Worm (Caenorhabditis elegans) whole organism, late embryonic: Measurements from ENCODE around the gene srd-46.

Source experiments
- C08G9.2 ChIP-seq: sonication (generic microtip); optimal IDR thresholded peaks from 2 replicates; lab custom pipeline; 2016; ENCODE audit warnings: mild to moderate bottlenecking, missing genetic modification characterization, moderate library complexity, missing compliant biosample characterization
- C38D4.7 ChIP-seq: fragments of 200-800 bp; sonication (Bioruptor generic); optimal IDR thresholded peaks from 2 replicates; lab custom pipeline; 2018; ENCODE audit warnings: mild to moderate bottlenecking, missing genetic modification characterization, moderate library complexity, missing compliant biosample characterization
- F13H6.1 ChIP-seq: sonication (generic microtip); optimal IDR thresholded peaks from 2 replicates; lab custom pipeline; 2016; ENCODE audit warnings: missing genetic modification characterization, missing compliant biosample characterization
- K09A11.1 ChIP-seq: sonication (generic microtip); optimal IDR thresholded peaks from 2 replicates; lab custom pipeline; 2017; ENCODE audit warnings: antibody characterized with exemption, mild to moderate bottlenecking, missing genetic modification characterization, missing compliant biosample characterization; ENCODE audit not compliant: insufficient read depth
- Y22D7AL.16 ChIP-seq: sonication (generic microtip); optimal IDR thresholded peaks from 2 replicates; lab custom pipeline; 2016; ENCODE audit warnings: missing genetic modification characterization, missing compliant biosample characterization
- ahr-1 ChIP-seq: sonication (generic microtip); optimal IDR thresholded peaks from 2 replicates; lab custom pipeline; 2016; ENCODE audit warnings: missing genetic modification characterization, missing compliant biosample characterization
- ama-1 ChIP-seq: fragments of 150-350 bp; optimal IDR thresholded peaks from 2 replicates; lab custom pipeline; 2014
- ceh-14 ChIP-seq: sonication (generic microtip); optimal IDR thresholded peaks from 2 replicates; lab custom pipeline; 2016; ENCODE audit warnings: missing genotype, missing genetic modification characterization, missing compliant biosample characterization
- ceh-19 ChIP-seq: fragments of 200-800 bp; sonication (Bioruptor generic); optimal IDR thresholded peaks from 2 replicates; lab custom pipeline; 2018; ENCODE audit warnings: mild to moderate bottlenecking, missing genetic modification characterization, missing compliant biosample characterization
- ceh-22 ChIP-seq: sonication (generic microtip); optimal IDR thresholded peaks from 2 replicates; lab custom pipeline; 2017; ENCODE audit warnings: missing biosample characterization, missing genetic modification characterization
- ceh-30 ChIP-seq: fragments of 150-350 bp; optimal IDR thresholded peaks from 2 replicates; lab custom pipeline; 2014; ENCODE audit warnings: missing biosample characterization, missing genetic modification characterization
- ceh-34 ChIP-seq: sonication (generic microtip); optimal IDR thresholded peaks from 2 replicates; lab custom pipeline; 2016; ENCODE audit warnings: mild to moderate bottlenecking, missing genetic modification characterization, missing compliant biosample characterization
- ceh-45 ChIP-seq: fragments of 200-800 bp; sonication (Bioruptor generic); IDR thresholded peaks from 2 replicates; pipeline ENCODE4 v1.3.6; 2022; ENCODE audit warnings: missing genetic modification reagents, missing genetic modification characterization, missing compliant biosample characterization
- ceh-48 ChIP-seq: sonication (generic microtip); optimal IDR thresholded peaks from 2 replicates; lab custom pipeline; 2016; ENCODE audit warnings: missing genetic modification characterization, inconsistent platforms, missing compliant biosample characterization
- ceh-6 ChIP-seq: fragments of 200-800 bp; sonication (Bioruptor generic); optimal IDR thresholded peaks from 2 replicates; lab custom pipeline; 2018; ENCODE audit warnings: mild to moderate bottlenecking, missing genetic modification characterization, missing compliant biosample characterization
- che-1 ChIP-seq: sonication (generic microtip); optimal IDR thresholded peaks from 2 replicates; lab custom pipeline; 2016; ENCODE audit warnings: mild to moderate bottlenecking, missing genetic modification characterization, missing compliant biosample characterization
- dmd-4 ChIP-seq: sonication (generic microtip); optimal IDR thresholded peaks from 2 replicates; lab custom pipeline; 2016; ENCODE audit warnings: borderline replicate concordance, missing genetic modification characterization, missing compliant biosample characterization
- dve-1 ChIP-seq: sonication (generic microtip); optimal IDR thresholded peaks from 2 replicates; lab custom pipeline; 2017; ENCODE audit warnings: antibody characterized with exemption, mild to moderate bottlenecking, missing genetic modification characterization, missing compliant biosample characterization
- ets-4 ChIP-seq: sonication (generic microtip); optimal IDR thresholded peaks from 2 replicates; lab custom pipeline; 2016; ENCODE audit warnings: missing genetic modification characterization, missing compliant biosample characterization
- eyg-1 ChIP-seq: sonication (generic microtip); optimal IDR thresholded peaks from 2 replicates; lab custom pipeline; 2016; ENCODE audit warnings: missing genotype, missing genetic modification characterization, missing compliant biosample characterization
- gmeb-2 ChIP-seq: sonication (generic microtip); optimal IDR thresholded peaks from 2 replicates; lab custom pipeline; 2016; ENCODE audit warnings: missing genetic modification characterization, inconsistent platforms, missing compliant biosample characterization
- hlh-13 ChIP-seq: fragments of 200-800 bp; sonication (Bioruptor generic); optimal IDR thresholded peaks from 2 replicates; lab custom pipeline; 2018; ENCODE audit warnings: mild to moderate bottlenecking, missing genetic modification characterization, missing compliant biosample characterization
- hlh-15 ChIP-seq: sonication (generic microtip); optimal IDR thresholded peaks from 2 replicates; lab custom pipeline; 2016; ENCODE audit warnings: missing genetic modification characterization, missing compliant biosample characterization
- hlh-8 ChIP-seq: sonication (generic microtip); optimal IDR thresholded peaks from 2 replicates; lab custom pipeline; 2016; ENCODE audit warnings: missing genotype, missing genetic modification characterization, missing compliant biosample characterization
- lim-6 ChIP-seq: sonication (generic microtip); optimal IDR thresholded peaks from 2 replicates; lab custom pipeline; 2016; ENCODE audit warnings: missing genetic modification characterization, missing compliant biosample characterization
- lin-11 ChIP-seq: fragments of 200-800 bp; sonication (Bioruptor generic); optimal IDR thresholded peaks from 2 replicates; lab custom pipeline; 2018; ENCODE audit warnings: mild to moderate bottlenecking, missing genetic modification characterization, missing compliant biosample characterization
- madf-2 ChIP-seq: sonication (generic microtip); optimal IDR thresholded peaks from 2 replicates; lab custom pipeline; 2017; ENCODE audit warnings: missing genetic modification characterization, missing compliant biosample characterization
- mec-3 ChIP-seq: sonication (generic microtip); optimal IDR thresholded peaks from 2 replicates; lab custom pipeline; 2016; ENCODE audit warnings: borderline replicate concordance, missing genetic modification characterization, missing compliant biosample characterization
- npax-4 ChIP-seq: sonication (generic microtip); optimal IDR thresholded peaks from 2 replicates; lab custom pipeline; 2016; ENCODE audit warnings: missing genetic modification characterization, missing compliant biosample characterization
- pha-2 ChIP-seq: sonication (generic microtip); optimal IDR thresholded peaks from 2 replicates; lab custom pipeline; 2017; ENCODE audit warnings: mild to moderate bottlenecking, missing genetic modification characterization, missing compliant biosample characterization
- pha-4 ChIP-seq: fragments of 150-350 bp; optimal IDR thresholded peaks from 2 replicates; lab custom pipeline; 2018; ENCODE audit warnings: missing biosample characterization, missing genetic modification reagents, missing genetic modification characterization
- sdc-2 ChIP-seq: sonication (generic microtip); optimal IDR thresholded peaks from 2 replicates; lab custom pipeline; 2016; ENCODE audit warnings: missing genotype, missing genetic modification characterization, missing compliant biosample characterization
- syd-9 ChIP-seq: sonication (generic microtip); optimal IDR thresholded peaks from 2 replicates; lab custom pipeline; 2016; ENCODE audit warnings: mild to moderate bottlenecking, missing genetic modification characterization, moderate library complexity, missing compliant biosample characterization
- tbx-2 ChIP-seq: sonication (generic microtip); optimal IDR thresholded peaks from 2 replicates; lab custom pipeline; 2016; ENCODE audit warnings: missing genetic modification characterization, missing compliant biosample characterization
- ttx-3 ChIP-seq: sonication (generic microtip); optimal IDR thresholded peaks from 2 replicates; lab custom pipeline; 2016; ENCODE audit warnings: missing genetic modification reagents, missing genetic modification characterization, missing compliant biosample characterization
- unc-3 ChIP-seq, 2 experiments: fragments of 200-800 bp in 1 of 2; sonication (Bioruptor generic) in 1 of 2; sonication (generic microtip) in 1 of 2; conservative IDR thresholded peaks in 1 of 2; optimal IDR thresholded peaks in 1 of 2; 2 replicates each; pipeline versions ENCODE4 v1.3.6 to Lab custom; 2016 to 2022; ENCODE audit warnings: missing compliant biosample characterization in 2 of 2, missing genetic modification characterization in 2 of 2, missing genetic modification reagents in 1 of 2

srd-46 gene

ce11 chrX:12331795-12332194, at the start of gene srd-46:
TSS of gene srd-46 (plus strand) at chrX:12332095.
- no peak for TF ChIP-seq ahr-1 (tag; lab: Kevin White, UChicago)
- TF ChIP-seq eyg-1 (tag; lab: Kevin White, UChicago), result no peak
- TF ChIP-seq ceh-22 (tag; lab: Kevin White, UChicago), result no peak
- TF ChIP-seq gmeb-2, result no peak
- TF ChIP-seq K09A11.1 (tag; lab: Kevin White, UChicago), result no peak
- no peak for TF ChIP-seq ceh-14 (tag; lab: Kevin White, UChicago)
- TF ChIP-seq ceh-19 (GFP tag; lab: Kevin White, UChicago), result no peak
- no peak for TF ChIP-seq hlh-8
- TF ChIP-seq ceh-6, result no peak
- TF ChIP-seq ama-1, result no peak
- TF ChIP-seq C38D4.7 (GFP tag; lab: Kevin White, UChicago), result no peak
- TF ChIP-seq ttx-3 (tag; lab: Kevin White, UChicago), result no peak
- TF ChIP-seq ceh-45 (GFP tag; lab: Robert Waterston, UW), result no peak
- TF ChIP-seq lim-6, result no peak
- no peak for TF ChIP-seq hlh-15
- no peak for TF ChIP-seq dmd-4 (tag; lab: Kevin White, UChicago)

ce11 chrX:12282911-12283310, 49.0 kb upstream of the srd-46 start, which contains the start of gene C04B4.2:
TSS of gene C04B4.2 (plus strand) at chrX:12283281.
- TF ChIP-seq che-1 (tag; lab: Kevin White, UChicago) (no peak), pha-2 (no peak), ceh-48 (tag; lab: Kevin White, UChicago) (no peak), Y22D7AL.16 (tag; lab: Kevin White, UChicago) (no peak), ceh-22 (tag; lab: Kevin White, UChicago) (no peak), pha-4 (tag; lab: Kevin White, UChicago) (no peak), ceh-6 (no peak), tbx-2 (tag; lab: Kevin White, UChicago) (no peak), ceh-34 (tag; lab: Kevin White, UChicago) (no peak), ahr-1 (tag; lab: Kevin White, UChicago) (no peak), hlh-13 (GFP tag; lab: Kevin White, UChicago) (no peak), ets-4 (tag; lab: Kevin White, UChicago) (no peak)

ce11 chrX:12284161-12284560, 47.7 kb upstream of the srd-46 start:
- TF ChIP-seq F13H6.1 (tag; lab: Kevin White, UChicago) (no peak), tbx-2 (tag; lab: Kevin White, UChicago) (no peak), ceh-48 (tag; lab: Kevin White, UChicago) (no peak)

ce11 chrX:12285496-12285895, 46.4 kb upstream of the srd-46 start, which contains the start of gene lips-2:
TSS of gene lips-2 (plus strand) at chrX:12285796.
- TF ChIP-seq unc-3 (GFP tag; conservative IDR thresholded peaks at IDR 0.05; lab: Robert Waterston, UW) (no peak), unc-3 (tag; optimal IDR thresholded peaks at IDR 0.05; lab: Kevin White, UChicago) (no peak), mec-3 (tag; lab: Kevin White, UChicago) (no peak), C38D4.7 (GFP tag; lab: Kevin White, UChicago) (no peak), dve-1 (no peak), C08G9.2 (no peak), ceh-48 (tag; lab: Kevin White, UChicago) (no peak), sdc-2 (tag; lab: Kevin White, UChicago) (no peak), pha-4 (tag; lab: Kevin White, UChicago) (no peak), ets-4 (tag; lab: Kevin White, UChicago) (no peak), ceh-34 (tag; lab: Kevin White, UChicago) (no peak)

- TF ChIP-seq npax-4 (tag; lab: Kevin White, UChicago) (no peak), lim-6 (no peak), syd-9 (tag; lab: Kevin White, UChicago) (no peak), unc-3 (GFP tag; conservative IDR thresholded peaks at IDR 0.05; lab: Robert Waterston, UW) (no peak), unc-3 (tag; optimal IDR thresholded peaks at IDR 0.05; lab: Kevin White, UChicago) (no peak), pha-4 (tag; lab: Kevin White, UChicago) (no peak), ttx-3 (tag; lab: Kevin White, UChicago) (no peak), ceh-30 (no peak), madf-2 (no peak), dmd-4 (tag; lab: Kevin White, UChicago) (no peak), che-1 (tag; lab: Kevin White, UChicago) (no peak), lin-11 (no peak)
These were observed 43.6 kb upstream of the srd-46 start, which contains the start of gene C04B4.5 for ce11 chrX:12288254-12288653. TSS of gene C04B4.5 (minus strand) at chrX:12288354.
